Fruit fly (Drosophila melanogaster): ENCODE data around the gene CG42818.

- no peak for TF ChIP-seq CG33017 (tag; optimal IDR thresholded peaks at IDR 0.05)
- TF ChIP-seq CG5204 (GFP tag; optimal IDR thresholded peaks at IDR 0.05) = no peak
- TF ChIP-seq CG14711 (tag; optimal IDR thresholded peaks at IDR 0.05) = no peak
- no peak for TF ChIP-seq CG12768 (GFP tag; optimal IDR thresholded peaks at IDR 0.05)
- no peak for TF ChIP-seq cnc (optimal IDR thresholded peaks at IDR 0.05)
- TF ChIP-seq Clk (GFP tag; optimal IDR thresholded peaks at IDR 0.05) = no peak
- no peak for TF ChIP-seq CG7101 (tag; optimal IDR thresholded peaks at IDR 0.05)
- no peak for TF ChIP-seq Mnt (GFP tag; optimal IDR thresholded peaks at IDR 0.05)
- TF ChIP-seq kay (GFP tag; ENCODE audit: borderline replicate concordance) = no peak
- TF ChIP-seq Hr96 (GFP tag; optimal IDR thresholded peaks at IDR 0.05) = no peak
- no peak for TF ChIP-seq bab1 (GFP tag; optimal IDR thresholded peaks at IDR 0.05)
- TF ChIP-seq ovo (GFP tag; optimal IDR thresholded peaks at IDR 0.05) = no peak
- no peak for TF ChIP-seq toe (GFP tag; optimal IDR thresholded peaks at IDR 0.05)
Observed at dm6 chr2L:16282077-16282471, 40.3 kb downstream of the CG42818 start.

Measured in whole organism, adult.